Fruit fly (Drosophila melanogaster) whole organism, wandering third instar larva: ENCODE results near the gene CG13117.
A peak's percentile ranks its signal among the peaks of the same experiment; 100 is the strongest.

ENCODE experiments used
- CG9705 ChIP-seq: fragments of 200-800 bp; sonication (Bioruptor generic); optimal IDR thresholded peaks from 2 replicates; lab custom pipeline; 2018; ENCODE audit warnings: missing biosample characterization, mild to moderate bottlenecking, missing genetic modification characterization
- CrebA ChIP-seq: fragments of 200-800 bp; sonication (Bioruptor generic); optimal IDR thresholded peaks from 2 replicates; lab custom pipeline; 2016; ENCODE audit warnings: missing biosample characterization, mild to moderate bottlenecking, missing genetic modification characterization, borderline replicate concordance
- Dfd ChIP-seq: fragments of >200 bp; optimal IDR thresholded peaks from 2 replicates; lab custom pipeline; 2017; ENCODE audit warnings: missing biosample characterization, missing genetic modification characterization
- Dif ChIP-seq: fragments of 200-275, 200-300 bp; sonication (Bioruptor generic); optimal IDR thresholded peaks from 2 replicates; lab custom pipeline; 2018; ENCODE audit warnings: missing biosample characterization, missing genetic modification characterization; ENCODE audit not compliant: partially characterized antibody
- GATAd ChIP-seq: sonication (Bioruptor generic); optimal IDR thresholded peaks from 2 replicates; lab custom pipeline; 2016; ENCODE audit warnings: missing biosample characterization, missing genetic modification characterization
- Hnf4 ChIP-seq: fragments of 200-800 bp; sonication (Bioruptor generic); optimal IDR thresholded peaks from 2 replicates; lab custom pipeline; 2016; ENCODE audit warnings: missing biosample characterization, mild to moderate bottlenecking, missing genetic modification characterization
- Hr83 ChIP-seq: fragments of 200-300 bp; sonication (Bioruptor generic); optimal IDR thresholded peaks from 2 replicates; lab custom pipeline; 2016; ENCODE audit warnings: missing biosample characterization, mild to moderate bottlenecking, missing genetic modification characterization, moderate library complexity; ENCODE audit not compliant: poor library complexity, severe bottlenecking
- Mio ChIP-seq: sonication (Bioruptor generic); optimal IDR thresholded peaks from 2 replicates; lab custom pipeline; 2016; ENCODE audit warnings: missing biosample characterization, missing genetic modification characterization
- Myc ChIP-seq: fragments of >200 bp; optimal IDR thresholded peaks from 2 replicates; lab custom pipeline; 2017
- N ChIP-seq: fragments of >200 bp; optimal IDR thresholded peaks from 2 replicates; lab custom pipeline; 2018; ENCODE audit warnings: missing biosample characterization, missing external identifiers, missing genetic modification characterization
- OdsH ChIP-seq: fragments of 200-800 bp; sonication (Bioruptor generic); optimal IDR thresholded peaks from 2 replicates; lab custom pipeline; 2016; ENCODE audit warnings: missing biosample characterization, mild to moderate bottlenecking, missing genetic modification characterization
- Rel ChIP-seq, 2 experiments: fragments of 200-800 bp; sonication (Bioruptor generic) in 1 of 2; optimal IDR thresholded peaks; 2 replicates in 1 of 2; 3 replicates in 1 of 2; lab custom pipeline; 2016 to 2019; ENCODE audit warnings: mild to moderate bottlenecking in 2 of 2, missing biosample characterization in 2 of 2, missing genetic modification characterization in 2 of 2, moderate library complexity in 1 of 2
- Sp1 ChIP-seq: fragments of 200-800 bp; sonication (Bioruptor generic); optimal IDR thresholded peaks from 3 replicates; lab custom pipeline; 2019; ENCODE audit warnings: missing biosample characterization, mild to moderate bottlenecking, missing genetic modification characterization, moderate library complexity
- Vsx2 ChIP-seq: fragments of 200-300, 225-300 bp; sonication (Bioruptor generic); optimal IDR thresholded peaks from 2 replicates; lab custom pipeline; 2018; ENCODE audit warnings: missing biosample characterization, missing genetic modification characterization; ENCODE audit not compliant: partially characterized antibody
- br ChIP-seq: fragments of 200-800 bp; sonication (Bioruptor generic); optimal IDR thresholded peaks from 2 replicates; lab custom pipeline; 2016; ENCODE audit warnings: missing biosample characterization, missing genetic modification characterization
- brk ChIP-seq: fragments of 200-800 bp; sonication (Bioruptor generic); optimal IDR thresholded peaks from 2 replicates; lab custom pipeline; 2016; ENCODE audit warnings: missing biosample characterization, mild to moderate bottlenecking, missing genetic modification characterization
- dl ChIP-seq, 2 experiments: fragments of 175-275, 200-275 bp in 1 of 2; fragments of 200-275 bp in 1 of 2; sonication (Bioruptor generic); optimal IDR thresholded peaks; lab custom pipeline; 2018; ENCODE audit warnings: mild to moderate bottlenecking in 2 of 2, missing biosample characterization in 2 of 2, missing genetic modification characterization in 2 of 2, moderate library complexity in 2 of 2; ENCODE audit not compliant: partially characterized antibody in 2 of 2, insufficient read depth in 1 of 2
- foxo ChIP-seq, 2 experiments: fragments of 200-800 bp; sonication (Bioruptor generic); optimal IDR thresholded peaks; 2 replicates in 1 of 2; 3 replicates in 1 of 2; lab custom pipeline; 2016 to 2017; ENCODE audit warnings: missing biosample characterization in 2 of 2, missing genetic modification characterization in 2 of 2
- fru ChIP-seq: fragments of 200-800 bp; sonication (Bioruptor generic); optimal IDR thresholded peaks from 3 replicates; lab custom pipeline; 2016; ENCODE audit warnings: missing biosample characterization, mild to moderate bottlenecking, missing genetic modification characterization
- h ChIP-seq: fragments of 200-800 bp; sonication (Bioruptor generic); optimal IDR thresholded peaks from 3 replicates; lab custom pipeline; 2016; ENCODE audit warnings: missing biosample characterization, mild to moderate bottlenecking, missing genetic modification characterization
- jim ChIP-seq: fragments of 175-275, 200-325 bp; sonication (Bioruptor generic); optimal IDR thresholded peaks from 2 replicates; lab custom pipeline; 2016; ENCODE audit warnings: missing biosample characterization, mild to moderate bottlenecking, missing genetic modification characterization
- lola ChIP-seq: fragments of >200 bp; optimal IDR thresholded peaks from 2 replicates; lab custom pipeline; 2017; ENCODE audit warnings: missing biosample characterization, missing genetic modification characterization
- psq ChIP-seq: fragments of 200-800 bp; sonication (Bioruptor generic); optimal IDR thresholded peaks from 3 replicates; lab custom pipeline; 2017; ENCODE audit warnings: missing biosample characterization, mild to moderate bottlenecking, missing genetic modification characterization, moderate library complexity
- rgr ChIP-seq: fragments of 200-800 bp; sonication (Bioruptor generic); optimal IDR thresholded peaks from 3 replicates; lab custom pipeline; 2016; ENCODE audit warnings: missing biosample characterization, mild to moderate bottlenecking, missing genetic modification characterization
- sv ChIP-seq: fragments of 200-800 bp; sonication (Bioruptor generic); optimal IDR thresholded peaks from 3 replicates; lab custom pipeline; 2016; ENCODE audit warnings: missing biosample characterization, missing genetic modification characterization
- tai ChIP-seq: sonication (Bioruptor generic); optimal IDR thresholded peaks from 2 replicates; lab custom pipeline; 2016; ENCODE audit warnings: missing biosample characterization, missing genetic modification characterization
- woc ChIP-seq: sonication (Bioruptor generic); optimal IDR thresholded peaks from 2 replicates; lab custom pipeline; 2016; ENCODE audit warnings: missing biosample characterization, mild to moderate bottlenecking, missing genetic modification characterization

CG13117 gene

dm6 chr2L:9783130-9783529 lies 46.7 kb downstream of the CG13117 start:
- TF ChIP-seq h (GFP tag; lab: Kevin White, UChicago) (peak; percentile 25), CrebA (GFP tag; lab: Kevin White, UChicago) (no peak), N (GFP tag; lab: Kevin White, UChicago) (no peak), Myc (lab: Kevin White, UChicago) (no peak), woc (GFP tag; lab: Kevin White, UChicago) (no peak), lola (GFP tag; lab: Kevin White, UChicago) (no peak), sv (no peak), Hr83 (GFP tag; lab: Kevin White, UChicago) (peak; percentile 67), Dfd (GFP tag; lab: Kevin White, UChicago) (no peak), Dif (no peak)

dm6 chr2L:9784468-9784867 lies 48.0 kb downstream of the CG13117 start:
- TF ChIP-seq Dfd (GFP tag; lab: Kevin White, UChicago) (no peak), Rel (GFP tag; optimal IDR thresholded peaks at IDR 0.05; lab: Kevin White, UChicago) (no peak), Rel (tag; optimal IDR thresholded peaks at IDR 0.05; lab: Kevin White, UChicago) (no peak), Vsx2 (GFP tag; lab: Kevin White, UChicago) (no peak), Hnf4 (GFP tag; lab: Kevin White, UChicago) (no peak)
- TF ChIP-seq, all 38 proteins: peak for 0

- TF ChIP-seq br (GFP tag; lab: Kevin White, UChicago) (peak; percentile 69), Hnf4 (GFP tag; lab: Kevin White, UChicago) (peak; percentile 39), h (GFP tag; lab: Kevin White, UChicago) (peak; percentile 29), tai (no peak), Vsx2 (GFP tag; lab: Kevin White, UChicago) (no peak), Dfd (GFP tag; lab: Kevin White, UChicago) (no peak), OdsH (GFP tag; lab: Kevin White, UChicago) (peak; percentile 59), jim (no peak), foxo (GFP tag; optimal IDR thresholded peaks at IDR 0.05; lab: Kevin White, UChicago) (peak in 1 of 2 experiments; percentile 12), GATAd (GFP tag; lab: Kevin White, UChicago) (no peak), Sp1 (no peak), brk (GFP tag; lab: Kevin White, UChicago) (no peak), rgr (GFP tag; lab: Kevin White, UChicago) (peak; percentile 59), lola (GFP tag; lab: Kevin White, UChicago) (no peak), sv (no peak), dl (GFP tag; optimal IDR thresholded peaks at IDR 0.05; lab: Kevin White, UChicago; ENCODE audit: insufficient read depth in 1 of 2, partially characterized antibody in 2 of 2) (no peak), fru (no peak), CG9705 (GFP tag; lab: Kevin White, UChicago) (no peak), CrebA (GFP tag; lab: Kevin White, UChicago) (no peak), Hr83 (GFP tag; lab: Kevin White, UChicago) (peak; percentile 59), Mio (GFP tag; lab: Kevin White, UChicago) (no peak), psq (GFP tag; lab: Kevin White, UChicago) (no peak)
Measured at dm6 chr2L:9785917-9786432, 49.5 kb downstream of the CG13117 start.
